Worm (Caenorhabditis elegans) whole organism, mixed stage, embryonic: ENCODE data around the gene Y48A6B.14.

Experiments
- bed-3 ChIP-seq: fragments of 200-800 bp; sonication (Bioruptor generic); optimal IDR thresholded peaks from 3 replicates; lab custom pipeline; 2018; ENCODE audit warnings: mild to moderate bottlenecking, missing genetic modification characterization, moderate library complexity, missing compliant biosample characterization
- ces-1 ChIP-seq: fragments of 150-350 bp; optimal IDR thresholded peaks from 2 replicates; lab custom pipeline; 2014; ENCODE audit warnings: missing biosample characterization, missing genetic modification reagents, missing genetic modification characterization
- elt-3 ChIP-seq: fragments of 150-350 bp; optimal IDR thresholded peaks from 2 replicates; lab custom pipeline; 2014; ENCODE audit warnings: missing biosample characterization, missing genetic modification characterization
- mep-1 ChIP-seq: fragments of 150-350 bp; optimal IDR thresholded peaks from 2 replicates; lab custom pipeline; 2017; ENCODE audit warnings: missing biosample characterization, missing genetic modification reagents, missing genetic modification characterization, inconsistent platforms
- nhr-12 ChIP-seq: fragments of 150-350 bp; optimal IDR thresholded peaks from 2 replicates; lab custom pipeline; 2014; ENCODE audit warnings: missing biosample characterization, missing genetic modification characterization
- sptf-1 ChIP-seq: sonication (generic microtip); optimal IDR thresholded peaks from 2 replicates; lab custom pipeline; 2017; ENCODE audit warnings: mild to moderate bottlenecking, missing genetic modification characterization, moderate library complexity, missing compliant biosample characterization
- unc-120 ChIP-seq: sonication (generic microtip); optimal IDR thresholded peaks from 2 replicates; lab custom pipeline; 2017; ENCODE audit warnings: missing genetic modification characterization, missing compliant biosample characterization; ENCODE audit not compliant: poor library complexity, severe bottlenecking
- ztf-11 ChIP-seq: fragments of 150-350 bp; optimal IDR thresholded peaks from 2 replicates; lab custom pipeline; 2014; ENCODE audit warnings: missing biosample characterization, missing genetic modification characterization

DNA sequence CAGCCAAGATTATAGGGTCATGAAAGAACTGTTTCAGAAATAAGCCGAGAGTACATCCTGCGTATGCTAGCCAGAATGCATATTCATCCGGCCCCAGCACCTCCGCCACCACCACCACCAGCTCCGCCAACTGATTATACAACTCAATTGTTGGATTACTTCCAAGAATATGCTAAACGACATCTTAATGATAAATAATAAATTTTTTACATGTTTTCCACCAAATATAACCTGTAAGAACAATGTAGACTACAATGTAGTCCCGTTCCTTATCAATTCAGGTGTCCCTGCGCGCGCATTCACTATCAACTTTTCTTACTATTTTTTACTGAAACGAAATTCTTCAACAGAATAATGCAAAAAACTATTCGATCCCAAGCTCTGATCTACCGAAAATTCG is 1.5 kb downstream of the Y48A6B.14 start, which contains the start of gene Y48A6B.9:
- TF ChIP-seq bed-3 (GFP tag; lab: Kevin White, UChicago) (no peak), unc-120 (no peak), mep-1 (tag; lab: Kevin White, UChicago) (no peak), sptf-1 (tag; lab: Kevin White, UChicago) (no peak), nhr-12 (tag; lab: Kevin White, UChicago) (no peak), elt-3 (tag; lab: Kevin White, UChicago) (no peak), ztf-11 (tag; lab: Kevin White, UChicago) (no peak), ces-1 (GFP tag; lab: Kevin White, UChicago) (no peak)
